Fruit fly (Drosophila melanogaster): ENCODE data around the gene Pka-R1.

The Pka-R1 gene

dm6 chr3L:20868995-20869394 is 53.1 kb downstream of the Pka-R1 start:
- TF ChIP-seq jim (GFP tag; optimal IDR thresholded peaks at IDR 0.05) (no peak), sv (GFP tag; optimal IDR thresholded peaks at IDR 0.05) (no peak), Vsx2 (GFP tag; optimal IDR thresholded peaks at IDR 0.05; ENCODE audit: partially characterized antibody) (no peak), rgr (GFP tag; optimal IDR thresholded peaks at IDR 0.05) (no peak), Hr78 (GFP tag; optimal IDR thresholded peaks at IDR 0.05) (no peak), ey (GFP tag; optimal IDR thresholded peaks at IDR 0.05) (no peak), Abd-B (GFP tag; optimal IDR thresholded peaks at IDR 0.05) (no peak), N (GFP tag; optimal IDR thresholded peaks at IDR 0.05) (no peak), Rel (GFP tag; optimal IDR thresholded peaks at IDR 0.05) (no peak), Rel (tag; optimal IDR thresholded peaks at IDR 0.05) (no peak), Sp1 (GFP tag; optimal IDR thresholded peaks at IDR 0.05) (no peak), OdsH (GFP tag; optimal IDR thresholded peaks at IDR 0.05) (no peak), dl (GFP tag; optimal IDR thresholded peaks at IDR 0.05; ENCODE audit: insufficient read depth in 1 of 2, partially characterized antibody in 2 of 2) (no peak), Dif (GFP tag; optimal IDR thresholded peaks at IDR 0.05; ENCODE audit: partially characterized antibody) (no peak)

dm6 chr3L:20883969-20884368 is 68.1 kb downstream of the Pka-R1 start:
- TF ChIP-seq Vsx2 (GFP tag; optimal IDR thresholded peaks at IDR 0.05; ENCODE audit: partially characterized antibody), result no peak
- TF ChIP-seq Jra (GFP tag; optimal IDR thresholded peaks at IDR 0.05), result no peak
- TF ChIP-seq ey (GFP tag; optimal IDR thresholded peaks at IDR 0.05), result no peak
- no peak for TF ChIP-seq Sp1 (GFP tag; optimal IDR thresholded peaks at IDR 0.05)
- TF ChIP-seq fru (GFP tag; optimal IDR thresholded peaks at IDR 0.05), result no peak
- TF ChIP-seq N (GFP tag; optimal IDR thresholded peaks at IDR 0.05), result no peak

DNA sequence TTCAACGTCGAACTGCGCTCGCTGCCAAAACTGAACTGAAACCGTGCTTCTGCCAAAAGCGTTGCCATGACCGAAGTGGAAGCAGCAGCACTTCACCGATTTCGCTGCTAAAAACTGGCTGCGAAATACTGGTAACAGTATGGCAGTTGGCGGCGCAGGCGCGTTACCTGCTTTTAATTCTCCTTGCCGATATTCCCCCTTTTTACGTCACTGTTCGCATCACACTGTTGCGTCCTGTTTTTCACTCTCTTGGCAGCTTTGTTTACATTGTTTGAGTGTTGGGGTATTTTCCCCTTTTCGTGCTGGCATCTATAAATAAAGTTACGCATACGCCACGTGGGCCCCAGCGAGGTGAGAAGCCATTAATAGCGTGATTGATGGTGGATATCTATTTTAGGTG is 69.3 kb downstream of the Pka-R1 start, which contains the start of gene CG32432:
CG32432 (minus strand) TSS at position 17 of the 400 bp plus-strand sequence.
- TF ChIP-seq woc (GFP tag; optimal IDR thresholded peaks at IDR 0.05), result no peak
- no peak for TF ChIP-seq CrebA (GFP tag; optimal IDR thresholded peaks at IDR 0.05; ENCODE audit: borderline replicate concordance)
- TF ChIP-seq br (GFP tag; optimal IDR thresholded peaks at IDR 0.05), result no peak
